Worm (Caenorhabditis elegans): ENCODE measurements around the gene pir-2.
A peak's percentile ranks its signal among the peaks of the same experiment; 100 is the strongest.

The pir-2 gene

ce11 chrIII:9453962-9454361 lies 10.5 kb upstream of the pir-2 start, which contains the start of gene F54C8.7:
Gene F54C8.7 (minus strand): TSS chrIII:9454062.
- TF ChIP-seq madf-2 (tag; optimal IDR thresholded peaks at IDR 0.05) = no peak
- no peak for TF ChIP-seq ceh-30 (tag; optimal IDR thresholded peaks at IDR 0.05)
- TF ChIP-seq pat-9 (tag; optimal IDR thresholded peaks at IDR 0.05) = no peak
- TF ChIP-seq ahr-1 (tag; optimal IDR thresholded peaks at IDR 0.05) = no peak
- TF ChIP-seq ceh-6 (GFP tag; optimal IDR thresholded peaks at IDR 0.05) = no peak
- no peak for TF ChIP-seq ref-2 (tag; optimal IDR thresholded peaks at IDR 0.05)
- TF ChIP-seq hlh-30 (tag; optimal IDR thresholded peaks at IDR 0.05; ENCODE audit: insufficient read depth) = no peak
- TF ChIP-seq ceh-45 (GFP tag; IDR thresholded peaks at IDR 0.05) = no peak

- TF ChIP-seq pax-1 (tag; optimal IDR thresholded peaks at IDR 0.05) = no peak
- no peak for TF ChIP-seq dve-1 (tag; optimal IDR thresholded peaks at IDR 0.05)
- no peak for TF ChIP-seq ama-1 (optimal IDR thresholded peaks at IDR 0.05)
- TF ChIP-seq hlh-6 (tag; optimal IDR thresholded peaks at IDR 0.05) = no peak
- TF ChIP-seq fkh-10 (GFP tag; optimal IDR thresholded peaks at IDR 0.05) = no peak
- no peak for TF ChIP-seq rnt-1 (tag; optimal IDR thresholded peaks at IDR 0.05)
- TF ChIP-seq ceh-19 (GFP tag; optimal IDR thresholded peaks at IDR 0.05) = no peak
- TF ChIP-seq ceh-48 (tag; optimal IDR thresholded peaks at IDR 0.05) = no peak
- no peak for TF ChIP-seq eyg-1 (tag; optimal IDR thresholded peaks at IDR 0.05)
- no peak for TF ChIP-seq ets-4 (tag; optimal IDR thresholded peaks at IDR 0.05)
- no peak for TF ChIP-seq che-1 (tag; optimal IDR thresholded peaks at IDR 0.05)
- peak; percentile 58 for TF ChIP-seq ceh-34 (tag; optimal IDR thresholded peaks at IDR 0.05)
- TF ChIP-seq zip-5 (tag; optimal IDR thresholded peaks at IDR 0.05) = no peak
- TF ChIP-seq madf-2 (tag; optimal IDR thresholded peaks at IDR 0.05) = no peak
- TF ChIP-seq ceh-45 (GFP tag; IDR thresholded peaks at IDR 0.05) = no peak
- TF ChIP-seq hlh-13 (GFP tag; optimal IDR thresholded peaks at IDR 0.05) = no peak
- no peak for TF ChIP-seq ceh-30 (tag; optimal IDR thresholded peaks at IDR 0.05)
- no peak for TF ChIP-seq pat-9 (tag; optimal IDR thresholded peaks at IDR 0.05)
- peak; percentile 93 for TF ChIP-seq hlh-30 (tag; optimal IDR thresholded peaks at IDR 0.05; ENCODE audit: insufficient read depth)
- TF ChIP-seq unc-42 (tag; optimal IDR thresholded peaks at IDR 0.05) = peak; percentile 55
- TF ChIP-seq nhr-11 (tag; optimal IDR thresholded peaks at IDR 0.05) = no peak
- TF ChIP-seq gmeb-2 (tag; optimal IDR thresholded peaks at IDR 0.05) = no peak
- no peak for TF ChIP-seq fax-1 (tag; optimal IDR thresholded peaks at IDR 0.05)
- no peak for TF ChIP-seq hlh-8 (tag; optimal IDR thresholded peaks at IDR 0.05)
- no peak for TF ChIP-seq elt-4 (tag; optimal IDR thresholded peaks at IDR 0.05)
- TF ChIP-seq lim-6 (tag; optimal IDR thresholded peaks at IDR 0.05) = no peak
- TF ChIP-seq pros-1 (tag; optimal IDR thresholded peaks at IDR 0.05) = no peak
- TF ChIP-seq syd-9 (tag; optimal IDR thresholded peaks at IDR 0.05) = no peak
- TF ChIP-seq pha-4 (tag; optimal IDR thresholded peaks at IDR 0.05) = no peak
- no peak for TF ChIP-seq mec-3 (tag; optimal IDR thresholded peaks at IDR 0.05; ENCODE audit: borderline replicate concordance)
- TF ChIP-seq ceh-18 (tag; optimal IDR thresholded peaks at IDR 0.05) = no peak
- TF ChIP-seq K09A11.1 (tag; optimal IDR thresholded peaks at IDR 0.05; ENCODE audit: insufficient read depth) = no peak
- TF ChIP-seq npax-4 (tag; optimal IDR thresholded peaks at IDR 0.05) = no peak
- TF ChIP-seq C38D4.7 (GFP tag; optimal IDR thresholded peaks at IDR 0.05) = no peak
- no peak for TF ChIP-seq sox-4 (tag; optimal IDR thresholded peaks at IDR 0.05)
- peak; percentile 40 for TF ChIP-seq unc-55 (GFP tag; optimal IDR thresholded peaks at IDR 0.05)
- TF ChIP-seq dmd-4 (tag; optimal IDR thresholded peaks at IDR 0.05; ENCODE audit: borderline replicate concordance) = no peak
- no peak for TF ChIP-seq ceh-24 (tag; optimal IDR thresholded peaks at IDR 0.05)
- TF ChIP-seq pqm-1 (tag; optimal IDR thresholded peaks at IDR 0.05) = no peak
- no peak for TF ChIP-seq ttx-3 (tag; optimal IDR thresholded peaks at IDR 0.05)
- TF ChIP-seq tbx-2 (tag; optimal IDR thresholded peaks at IDR 0.05) = peak; percentile 15
- TF ChIP-seq ztf-16 (tag; optimal IDR thresholded peaks at IDR 0.05) = no peak
- no peak for TF ChIP-seq ceh-22 (tag; optimal IDR thresholded peaks at IDR 0.05)
- no peak for TF ChIP-seq ahr-1 (tag; optimal IDR thresholded peaks at IDR 0.05)
- TF ChIP-seq ceh-2 (tag; optimal IDR thresholded peaks at IDR 0.05) = no peak
- TF ChIP-seq ref-2 (tag; optimal IDR thresholded peaks at IDR 0.05) = peak; percentile 51
- TF ChIP-seq sox-2 (GFP tag; IDR thresholded peaks at IDR 0.05) = peak; percentile 10; the same call in 1 of the 2 replicates
- TF ChIP-seq ceh-6 (GFP tag; optimal IDR thresholded peaks at IDR 0.05) = no peak
- no peak for TF ChIP-seq hlh-15 (tag; optimal IDR thresholded peaks at IDR 0.05)
- no peak for TF ChIP-seq odd-2 (tag; optimal IDR thresholded peaks at IDR 0.05)
- TF ChIP-seq Y22D7AL.16 (tag; optimal IDR thresholded peaks at IDR 0.05) = no peak
Observed at ce11 chrIII:9450933-9451332, 7.5 kb upstream of the pir-2 start.
